Fruit fly (Drosophila melanogaster) whole organism, embryonic: ENCODE measurements around the gene CG6839.
A peak's percentile ranks its signal among the peaks of the same experiment; 100 is the strongest.

Experiments
- Ada2b ChIP-seq: fragments of 200-800 bp; sonication (Bioruptor generic); IDR thresholded peaks from 2 replicates; pipeline ENCODE4 v1.3.6; 2022; ENCODE audit warnings: missing biosample characterization, missing genetic modification characterization
- CG10543 ChIP-seq: fragments of 200-800 bp; sonication (Bioruptor generic); optimal IDR thresholded peaks from 3 replicates; lab custom pipeline; 2017; ENCODE audit warnings: missing biosample characterization, mild to moderate bottlenecking, missing genetic modification characterization, moderate library complexity
- CG11560 ChIP-seq: fragments of 200-800 bp; sonication (Bioruptor generic); IDR thresholded peaks from 3 replicates; pipeline ENCODE4 v1.3.6; 2022; ENCODE audit warnings: missing biosample characterization, missing genetic modification characterization
- CG12391 ChIP-seq: fragments of 200-800 bp; sonication (Bioruptor generic); optimal IDR thresholded peaks from 3 replicates; lab custom pipeline; 2018; ENCODE audit warnings: missing biosample characterization, mild to moderate bottlenecking, missing genetic modification characterization, moderate library complexity
- CG13123 ChIP-seq: fragments of 200-800 bp; sonication (Bioruptor generic); optimal IDR thresholded peaks from 2 replicates; lab custom pipeline; 2016; ENCODE audit warnings: missing biosample characterization, missing genetic modification characterization
- CG18619 ChIP-seq: fragments of 200-800 bp; sonication (Bioruptor generic); optimal IDR thresholded peaks from 3 replicates; lab custom pipeline; 2017; ENCODE audit warnings: missing biosample characterization, mild to moderate bottlenecking, missing genetic modification characterization
- CG31441 ChIP-seq: fragments of 200-800 bp; sonication (Bioruptor generic); IDR thresholded peaks from 2 replicates; pipeline ENCODE4 v1.3.6; 2022; ENCODE audit warnings: missing biosample characterization, missing genetic modification characterization
- CG3407 ChIP-seq: fragments of 200-800 bp; sonication (Bioruptor generic); optimal IDR thresholded peaks from 2 replicates; lab custom pipeline; 2018; ENCODE audit warnings: missing biosample characterization, mild to moderate bottlenecking, missing genetic modification characterization
- CG34224 ChIP-seq: fragments of 200-800 bp; sonication (Bioruptor generic); IDR thresholded peaks from 3 replicates; pipeline ENCODE4 v1.3.6; 2022; ENCODE audit warnings: missing biosample characterization, missing genetic modification characterization; ENCODE audit not compliant: partially characterized antibody
- CG42726 ChIP-seq: fragments of 200-800 bp; sonication (Bioruptor generic); IDR thresholded peaks from 2 replicates; pipeline ENCODE4 v1.3.6; 2022; ENCODE audit warnings: missing biosample characterization, missing genetic modification characterization; ENCODE audit not compliant: partially characterized antibody
- CG4820 ChIP-seq: fragments of 200-800 bp; sonication (Bioruptor generic); optimal IDR thresholded peaks from 3 replicates; lab custom pipeline; 2016; ENCODE audit warnings: missing biosample characterization, missing genetic modification characterization
- CG4854 ChIP-seq: fragments of 200-800 bp; sonication (Bioruptor generic); optimal IDR thresholded peaks from 2 replicates; lab custom pipeline; 2016; ENCODE audit warnings: missing biosample characterization, missing genetic modification characterization, inconsistent platforms
- CG7963 ChIP-seq: fragments of 200-800 bp; sonication (Bioruptor generic); IDR thresholded peaks from 3 replicates; pipeline ENCODE4 v1.3.6; 2022; ENCODE audit warnings: missing biosample characterization, missing genetic modification characterization; ENCODE audit not compliant: partially characterized antibody
- CkIIα-i1 ChIP-seq: fragments of 200-800 bp; sonication (Bioruptor generic); IDR thresholded peaks from 2 replicates; pipeline ENCODE4 v1.3.6; 2022; ENCODE audit warnings: missing biosample characterization, missing genetic modification characterization
- D19A ChIP-seq: fragments of 200-800 bp; optimal IDR thresholded peaks from 3 replicates; lab custom pipeline; 2019; ENCODE audit warnings: missing biosample characterization, mild to moderate bottlenecking, missing genetic modification characterization, moderate library complexity
- Deaf1 ChIP-seq: fragments of 200-800 bp; optimal IDR thresholded peaks from 3 replicates; lab custom pipeline; 2019; ENCODE audit warnings: missing biosample characterization, mild to moderate bottlenecking, missing genetic modification characterization, moderate library complexity
- Drgx ChIP-seq: fragments of 200-800 bp; sonication (Bioruptor generic); IDR thresholded peaks from 2 replicates; pipeline ENCODE4 v1.3.6; 2022; ENCODE audit warnings: missing biosample characterization, missing genetic modification characterization
- Ets97D ChIP-seq: fragments of 200-800 bp; sonication (Bioruptor generic); optimal IDR thresholded peaks from 3 replicates; lab custom pipeline; 2016; ENCODE audit warnings: missing biosample characterization, missing genetic modification characterization
- GATAe ChIP-seq: fragments of 200-800 bp; sonication (Bioruptor generic); conservative IDR thresholded peaks from 2 replicates; pipeline ENCODE4 v1.3.6; 2022; ENCODE audit warnings: missing biosample characterization, missing genetic modification characterization
- HLH3B ChIP-seq: fragments of 200-800 bp; sonication (Bioruptor generic); IDR thresholded peaks from 2 replicates; pipeline ENCODE4 v1.3.6; 2022; ENCODE audit warnings: missing biosample characterization, missing genetic modification characterization
- HLH54F ChIP-seq: fragments of 200-800 bp; sonication (Bioruptor generic); optimal IDR thresholded peaks from 3 replicates; lab custom pipeline; 2016; ENCODE audit warnings: missing biosample characterization, missing genetic modification characterization
- Max ChIP-seq: fragments of 200-800 bp; sonication (Bioruptor generic); optimal IDR thresholded peaks from 2 replicates; lab custom pipeline; 2016; ENCODE audit warnings: missing biosample characterization, mild to moderate bottlenecking, missing genetic modification characterization
- Med ChIP-seq: fragments of 200-800 bp; sonication (Bioruptor generic); peaks from one replicate; lab custom pipeline; 2016; ENCODE audit warnings: missing biosample characterization, missing genetic modification characterization, mild to moderate bottlenecking, inconsistent platforms, moderate library complexity
- Meics ChIP-seq: fragments of 200-800 bp; sonication (Bioruptor generic); optimal IDR thresholded peaks from 2 replicates; lab custom pipeline; 2017; ENCODE audit warnings: missing biosample characterization, mild to moderate bottlenecking, missing genetic modification characterization
- Mes4 ChIP-seq: fragments of 200-800 bp; sonication (Bioruptor generic); optimal IDR thresholded peaks from 2 replicates; lab custom pipeline; 2016; ENCODE audit warnings: missing biosample characterization, missing genetic modification characterization
- Nf-YC ChIP-seq: fragments of 200-800 bp; optimal IDR thresholded peaks from 3 replicates; lab custom pipeline; 2019; ENCODE audit warnings: missing biosample characterization, mild to moderate bottlenecking, missing genetic modification characterization, moderate library complexity
- Oli ChIP-seq: fragments of 200-800 bp; sonication (Bioruptor generic); optimal IDR thresholded peaks from 2 replicates; lab custom pipeline; 2018; ENCODE audit warnings: missing biosample characterization, mild to moderate bottlenecking, missing genetic modification characterization, moderate library complexity
- Pdp1 ChIP-seq, 2 experiments: fragments of 200-800 bp; sonication (Bioruptor generic); optimal IDR thresholded peaks; 3 replicates each; lab custom pipeline; 2016; ENCODE audit warnings: missing biosample characterization in 2 of 2, missing genetic modification characterization in 2 of 2, mild to moderate bottlenecking in 1 of 2, moderate library complexity in 1 of 2
- Stat92E ChIP-seq, 3 experiments: fragments of >200 bp in 2 of 3; fragments of 200-800 bp in 1 of 3; sonication (Bioruptor generic) in 1 of 3; optimal IDR thresholded peaks; 2 replicates each; lab custom pipeline; 2017 to 2019; ENCODE audit warnings: missing biosample characterization in 3 of 3, missing genetic modification characterization in 3 of 3, mild to moderate bottlenecking in 1 of 3, moderate library complexity in 1 of 3
- ab ChIP-seq: fragments of 200-800 bp; sonication (Bioruptor generic); optimal IDR thresholded peaks from 2 replicates; lab custom pipeline; 2016; ENCODE audit warnings: missing biosample characterization, missing genetic modification characterization
- bcd ChIP-seq: fragments of 200-800 bp; sonication (Bioruptor generic); optimal IDR thresholded peaks from 2 replicates; lab custom pipeline; 2017; ENCODE audit warnings: missing biosample characterization, mild to moderate bottlenecking, missing genetic modification characterization
- br ChIP-seq: fragments of >200 bp; optimal IDR thresholded peaks from 2 replicates; lab custom pipeline; 2017
- cad ChIP-seq: fragments of >200 bp; optimal IDR thresholded peaks from 2 replicates; lab custom pipeline; 2017; ENCODE audit warnings: missing biosample characterization, missing genetic modification characterization
- fu2 ChIP-seq: fragments of 200-800 bp; sonication (Bioruptor generic); optimal IDR thresholded peaks from 2 replicates; lab custom pipeline; 2016; ENCODE audit warnings: missing biosample characterization, missing genetic modification characterization
- grn ChIP-seq: fragments of 200-800 bp; sonication (Bioruptor generic); optimal IDR thresholded peaks from 3 replicates; lab custom pipeline; 2017; ENCODE audit warnings: missing biosample characterization, missing genetic modification characterization
- her ChIP-seq: fragments of 200-800 bp; sonication (Bioruptor generic); optimal IDR thresholded peaks from 2 replicates; lab custom pipeline; 2016; ENCODE audit warnings: missing biosample characterization, missing genetic modification characterization
- ken ChIP-seq: fragments of 200-800 bp; sonication (Bioruptor generic); IDR thresholded peaks from 3 replicates; pipeline ENCODE4 v1.3.6; 2022; ENCODE audit warnings: missing biosample characterization, missing genetic modification characterization
- lbe ChIP-seq: fragments of 200-800 bp; sonication (Bioruptor generic); optimal IDR thresholded peaks from 2 replicates; lab custom pipeline; 2016; ENCODE audit warnings: missing biosample characterization, mild to moderate bottlenecking, missing genetic modification characterization
- pan ChIP-seq, 4 experiments: fragments of >200 bp in 3 of 4; fragments of 200-800 bp in 1 of 4; sonication (Bioruptor generic) in 1 of 4; optimal IDR thresholded peaks in 3 of 4; IDR thresholded peaks in 1 of 4; 2 replicates each; pipeline versions ENCODE4 v1.3.6 to Lab custom; 2017 to 2022; ENCODE audit warnings: missing biosample characterization in 2 of 4, missing genetic modification characterization in 2 of 4, mixed read lengths in 1 of 4
- pho ChIP-seq: fragments of 200-800 bp; sonication (Bioruptor generic); optimal IDR thresholded peaks from 2 replicates; lab custom pipeline; 2016; ENCODE audit warnings: missing biosample characterization, missing genetic modification characterization
- prd ChIP-seq, 3 experiments: fragments of >200 bp in 2 of 3; fragments of 200-800 bp in 1 of 3; sonication (Bioruptor generic) in 1 of 3; optimal IDR thresholded peaks in 2 of 3; IDR thresholded peaks in 1 of 3; 2 replicates in 2 of 3; 3 replicates in 1 of 3; pipeline versions ENCODE4 v1.3.6 to Lab custom; 2017 to 2022; ENCODE audit warnings: missing biosample characterization in 1 of 3, missing genetic modification characterization in 1 of 3
- psq ChIP-seq: fragments of 200-800 bp; sonication (Bioruptor generic); optimal IDR thresholded peaks from 2 replicates; lab custom pipeline; 2017; ENCODE audit warnings: missing biosample characterization, missing genetic modification characterization
- pum ChIP-seq: fragments of 200-800 bp; sonication (Bioruptor generic); optimal IDR thresholded peaks from 2 replicates; lab custom pipeline; 2016; ENCODE audit warnings: missing biosample characterization, missing genetic modification characterization
- sens-2 ChIP-seq: fragments of 200-800 bp; sonication (Bioruptor generic); IDR thresholded peaks from 2 replicates; pipeline ENCODE4 v1.3.6; 2022; ENCODE audit warnings: missing biosample characterization, missing genetic modification characterization
- shn ChIP-seq: fragments of 200-800 bp; sonication (Bioruptor generic); optimal IDR thresholded peaks from 3 replicates; lab custom pipeline; 2016; ENCODE audit warnings: missing biosample characterization, missing genetic modification characterization
- sob ChIP-seq: fragments of 200-800 bp; sonication (Bioruptor generic); IDR thresholded peaks from 2 replicates; pipeline ENCODE4 v1.3.6; 2022; ENCODE audit warnings: missing biosample characterization, missing genetic modification characterization
- vfl ChIP-seq: fragments of 200-800 bp; sonication (Bioruptor generic); optimal IDR thresholded peaks from 2 replicates; lab custom pipeline; 2016; ENCODE audit warnings: missing biosample characterization, missing genetic modification characterization
- zen ChIP-seq: fragments of 200-800 bp; sonication (Bioruptor generic); optimal IDR thresholded peaks from 3 replicates; lab custom pipeline; 2018; ENCODE audit warnings: missing biosample characterization, mild to moderate bottlenecking, missing genetic modification characterization, moderate library complexity

Gene CG6839

dm6 chr3L:18869035-18869826 is 48.1 kb upstream of the CG6839 start, which contains the start of gene Grx1 (continued):
- no peak for TF ChIP-seq Stat92E (GFP tag; optimal IDR thresholded peaks at IDR 0.05; lab: Kevin White, UChicago)
- peak; percentile 83 for TF ChIP-seq Med
- TF ChIP-seq sens-2: no peak
- no peak for TF ChIP-seq ab
- TF ChIP-seq her (GFP tag; lab: Kevin White, UChicago): no peak
- peak; percentile 38 for TF ChIP-seq HLH54F (GFP tag; lab: Kevin White, UChicago)
- TF ChIP-seq CG11560 (tag; lab: Robert Waterston, UW): no peak
- peak; percentile 21 for TF ChIP-seq Deaf1 (tag; lab: Kevin White, UChicago)
- peak; percentile 38 for TF ChIP-seq CG18619 (GFP tag; lab: Kevin White, UChicago)
- TF ChIP-seq CG13123 (GFP tag; lab: Kevin White, UChicago): peak; percentile 21
- TF ChIP-seq ken (GFP tag; lab: Robert Waterston, UW): 0 out of 3 replicates have a peak, but pooled peaks have one; percentile 37
- TF ChIP-seq GATAe: peak; percentile 81
- TF ChIP-seq CG10543 (GFP tag; lab: Kevin White, UChicago): peak; percentile 66
- peak; percentile 61 for TF ChIP-seq CG31441 (GFP tag; lab: Robert Waterston, UW)
- TF ChIP-seq CkIIα-i1: no peak
- peak; percentile 40; the same call in 1 of the 2 replicates for TF ChIP-seq Ada2b (GFP tag; lab: Robert Waterston, UW)
- peak; percentile 14 for TF ChIP-seq zen (tag; lab: Kevin White, UChicago)
- TF ChIP-seq fu2 (GFP tag; lab: Kevin White, UChicago): no peak
- peak; percentile 43 to 92 for TF ChIP-seq Pdp1 (GFP tag; optimal IDR thresholded peaks at IDR 0.05; lab: Kevin White, UChicago)
- no peak for TF ChIP-seq prd (optimal IDR thresholded peaks at IDR 0.05; lab: Kevin White, UChicago)
- peak; percentile 46; the same call in 1 of the 3 replicates for TF ChIP-seq prd (GFP tag; IDR thresholded peaks at IDR 0.05; lab: Robert Waterston, UW)
- TF ChIP-seq Max (GFP tag; lab: Kevin White, UChicago): peak; percentile 62
- TF ChIP-seq CG3407: peak; percentile 21
- TF ChIP-seq lbe (GFP tag; lab: Kevin White, UChicago): peak; percentile 63
- peak; percentile 8 for TF ChIP-seq CG4854 (GFP tag; lab: Kevin White, UChicago)
- TF ChIP-seq Ets97D: peak; percentile 14
- peak; percentile 50 for TF ChIP-seq pho
- no peak for TF ChIP-seq shn
- peak; percentile 77 for TF ChIP-seq CG12391 (tag; lab: Kevin White, UChicago)
- TF ChIP-seq CG7963 (GFP tag; lab: Robert Waterston, UW): no peak
- TF ChIP-seq CG4820 (GFP tag; lab: Kevin White, UChicago): peak; percentile 31
- TF ChIP-seq br (lab: Kevin White, UChicago): no peak
- peak; percentile 70 for TF ChIP-seq Meics (GFP tag; lab: Kevin White, UChicago)
- peak; percentile 38 for TF ChIP-seq Mes4 (GFP tag; lab: Kevin White, UChicago)
- TF ChIP-seq Drgx (GFP tag; lab: Robert Waterston, UW): peak; percentile 34; the same call in 1 of the 2 replicates
- TF ChIP-seq sob (GFP tag; lab: Robert Waterston, UW): peak; percentile 33; the same call in 1 of the 2 replicates
- TF ChIP-seq grn (GFP tag; lab: Kevin White, UChicago): peak; percentile 98
- TF ChIP-seq D19A (tag; lab: Kevin White, UChicago): peak; percentile 71
- peak; percentile 25 for TF ChIP-seq bcd (GFP tag; lab: Kevin White, UChicago)
- TF ChIP-seq cad (GFP tag; lab: Kevin White, UChicago): no peak
- TF ChIP-seq pan (optimal IDR thresholded peaks at IDR 0.05; lab: Kevin White, UChicago): no peak
- no peak for TF ChIP-seq pan (GFP tag; optimal IDR thresholded peaks at IDR 0.05 in 1 of 2, IDR thresholded peaks at IDR 0.05 in 1 of 2)
- TF ChIP-seq CG34224 (GFP tag; lab: Robert Waterston, UW): peak; percentile 7; the same call in 1 of the 3 replicates
- TF ChIP-seq HLH3B (GFP tag; lab: Robert Waterston, UW): peak; percentile 19; the same call in 1 of the 2 replicates
- TF ChIP-seq psq: no peak
- TF ChIP-seq vfl (GFP tag; lab: Kevin White, UChicago): no peak
- peak; percentile 7 for TF ChIP-seq pum (GFP tag; lab: Kevin White, UChicago)
- peak; percentile 66 for TF ChIP-seq Nf-YC (tag; lab: Kevin White, UChicago)
- TF ChIP-seq Oli: peak; percentile 22
- TF ChIP-seq CG42726 (GFP tag; lab: Robert Waterston, UW): no peak
